Worm (Caenorhabditis elegans): ENCODE measurements around the gene fip-1.

- TF ChIP-seq ama-1 (optimal IDR thresholded peaks at IDR 0.05) = no peak
- no peak for TF ChIP-seq nhr-10 (tag; optimal IDR thresholded peaks at IDR 0.05)
- no peak for TF ChIP-seq F10B5.3 (tag; optimal IDR thresholded peaks at IDR 0.05)
- TF ChIP-seq lsy-2 (tag; optimal IDR thresholded peaks at IDR 0.05) = no peak
- no peak for TF ChIP-seq nhr-11 (tag; optimal IDR thresholded peaks at IDR 0.05)
- TF ChIP-seq Y105C5A.15 (GFP tag; IDR thresholded peaks at IDR 0.05) = no peak
- no peak for TF ChIP-seq F26F4.8 (GFP tag; conservative IDR thresholded peaks at IDR 0.05)
- TF ChIP-seq snpc-4 (tag; optimal IDR thresholded peaks at IDR 0.05) = no peak
- TF ChIP-seq nhr-237 (tag; optimal IDR thresholded peaks at IDR 0.05) = no peak
- TF ChIP-seq arid-1 (GFP tag; conservative IDR thresholded peaks at IDR 0.05) = no peak
These were observed 23.6 kb downstream of the fip-1 start for ce11 chrIII:8663143-8663542.
